Fruit fly (Drosophila melanogaster) whole organism, prepupa: ENCODE results near the gene CG31524.

ENCODE experiments used
- Eip93F ChIP-seq: fragments of 200-800 bp; sonication (Bioruptor generic); optimal IDR thresholded peaks from 2 replicates; lab custom pipeline; 2016; ENCODE audit warnings: missing biosample characterization, mild to moderate bottlenecking, missing genetic modification characterization

Gene CG31524

DNA sequence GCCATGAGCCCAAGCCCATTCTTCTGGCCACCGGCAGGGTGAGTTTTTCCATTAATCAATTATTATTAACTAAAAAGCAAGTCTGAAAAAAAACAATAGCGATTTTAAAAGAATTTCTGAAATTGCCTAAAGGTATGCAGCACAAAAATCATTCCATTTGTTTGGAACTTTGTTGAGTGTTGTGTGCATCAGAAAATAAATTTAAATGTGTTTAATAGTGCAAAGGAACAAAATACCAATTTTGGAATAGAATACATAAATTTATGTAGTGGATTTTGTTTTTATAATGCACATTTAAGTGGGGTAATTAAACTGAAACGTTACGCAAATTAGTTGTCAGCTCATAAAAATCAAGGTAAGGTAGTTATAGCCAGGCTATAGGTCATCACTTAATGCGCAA lies 49.9 kb downstream of the CG31524 start:
- no peak for TF ChIP-seq Eip93F (GFP tag; lab: Kevin White, UChicago)
- TF ChIP-seq, all 60 proteins: peak for 0
